Worm (Caenorhabditis elegans) whole organism, mixed stage, embryonic: ENCODE data around the gene srg-37.

Experiments used
- M03D4.4 ChIP-seq: sonication (generic microtip); optimal IDR thresholded peaks from 2 replicates; lab custom pipeline; 2017; ENCODE audit warnings: mild to moderate bottlenecking, missing genetic modification characterization, missing compliant biosample characterization
- blmp-1 ChIP-seq: fragments of 150-350 bp; optimal IDR thresholded peaks from 2 replicates; lab custom pipeline; 2014; ENCODE audit warnings: missing biosample characterization, missing genetic modification characterization
- ceh-83 ChIP-seq: fragments of 200-800 bp; sonication (Bioruptor generic); optimal IDR thresholded peaks from 2 replicates; lab custom pipeline; 2018; ENCODE audit warnings: mild to moderate bottlenecking, missing genetic modification characterization, missing compliant biosample characterization
- ces-1 ChIP-seq: fragments of 150-350 bp; optimal IDR thresholded peaks from 2 replicates; lab custom pipeline; 2014; ENCODE audit warnings: missing biosample characterization, missing genetic modification reagents, missing genetic modification characterization
- elt-3 ChIP-seq: fragments of 150-350 bp; optimal IDR thresholded peaks from 2 replicates; lab custom pipeline; 2014; ENCODE audit warnings: missing biosample characterization, missing genetic modification characterization
- lsy-2 ChIP-seq: fragments of 150-350 bp; optimal IDR thresholded peaks from 2 replicates; lab custom pipeline; 2014; ENCODE audit warnings: missing biosample characterization, missing genetic modification characterization
- mep-1 ChIP-seq: fragments of 150-350 bp; optimal IDR thresholded peaks from 2 replicates; lab custom pipeline; 2017; ENCODE audit warnings: missing biosample characterization, missing genetic modification reagents, missing genetic modification characterization, inconsistent platforms
- nhr-237 ChIP-seq: fragments of 150-350 bp; optimal IDR thresholded peaks from 2 replicates; lab custom pipeline; 2014; ENCODE audit warnings: missing biosample characterization, missing genetic modification characterization
- nhr-28 ChIP-seq: fragments of 150-350 bp; optimal IDR thresholded peaks from 2 replicates; lab custom pipeline; 2014; ENCODE audit warnings: missing biosample characterization, missing genetic modification characterization
- pha-4 ChIP-seq: fragments of 150-350 bp; optimal IDR thresholded peaks from 2 replicates; lab custom pipeline; 2018; ENCODE audit warnings: missing biosample characterization, missing genetic modification reagents, missing genetic modification characterization
- snpc-4 ChIP-seq: fragments of 150-350 bp; optimal IDR thresholded peaks from 2 replicates; lab custom pipeline; 2014; ENCODE audit warnings: missing biosample characterization, missing genetic modification characterization
- unc-39 ChIP-seq: fragments of 150-350 bp; optimal IDR thresholded peaks from 2 replicates; lab custom pipeline; 2014; ENCODE audit warnings: missing biosample characterization, missing genetic modification characterization
- unc-62 ChIP-seq: fragments of 150-350 bp; optimal IDR thresholded peaks from 2 replicates; lab custom pipeline; 2014; ENCODE audit warnings: missing biosample characterization, missing genetic modification reagents, missing genetic modification characterization
- ztf-11 ChIP-seq: fragments of 150-350 bp; optimal IDR thresholded peaks from 2 replicates; lab custom pipeline; 2014; ENCODE audit warnings: missing biosample characterization, missing genetic modification characterization

DNA sequence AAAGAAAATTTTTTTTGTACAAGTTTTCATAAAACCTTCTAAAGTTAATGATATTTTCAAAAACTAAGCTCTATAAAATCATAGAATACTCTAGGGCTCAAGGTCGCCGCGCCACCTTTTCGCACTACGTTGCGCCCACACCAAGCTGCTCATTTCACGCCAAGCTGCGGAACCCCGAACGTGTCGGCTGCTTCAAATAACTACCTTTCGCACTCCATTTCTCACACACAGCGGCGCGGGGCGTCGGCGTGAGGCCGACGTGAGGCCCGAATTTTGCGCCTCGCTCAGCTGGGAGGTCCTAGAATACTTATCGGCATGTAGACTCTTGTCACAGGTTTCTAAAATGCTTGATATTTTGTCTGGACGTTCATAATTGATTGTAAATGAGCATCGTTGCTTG lies 2.8 kb downstream of the srg-37 start:
- no peak for TF ChIP-seq ztf-11 (tag; lab: Kevin White, UChicago)
- TF ChIP-seq elt-3 (tag; lab: Kevin White, UChicago) = no peak
- TF ChIP-seq M03D4.4 (tag; lab: Kevin White, UChicago) = no peak
- TF ChIP-seq mep-1 (tag; lab: Kevin White, UChicago) = no peak
- no peak for TF ChIP-seq lsy-2
- TF ChIP-seq pha-4 (tag; lab: Kevin White, UChicago) = no peak
- no peak for TF ChIP-seq nhr-28 (tag; lab: Kevin White, UChicago)
- no peak for TF ChIP-seq nhr-237 (tag; lab: Kevin White, UChicago)
- no peak for TF ChIP-seq blmp-1 (tag; lab: Kevin White, UChicago)
- TF ChIP-seq ceh-83 = no peak
- no peak for TF ChIP-seq snpc-4 (tag; lab: Kevin White, UChicago)
- no peak for TF ChIP-seq unc-62
- TF ChIP-seq unc-39 (tag; lab: Kevin White, UChicago) = no peak
- TF ChIP-seq ces-1 (GFP tag; lab: Kevin White, UChicago) = no peak
